Worm (Caenorhabditis elegans) whole organism, L4/young adult: ENCODE results near the gene F22F4.4.

Experiments
- W03F9.2 ChIP-seq: fragments of 150-350 bp; optimal IDR thresholded peaks from 2 replicates; lab custom pipeline; 2014; ENCODE audit warnings: missing biosample characterization, missing genetic modification characterization
- dao-5 ChIP-seq: sonication (generic microtip); optimal IDR thresholded peaks from 2 replicates; lab custom pipeline; 2016; ENCODE audit warnings: missing genotype, missing genetic modification characterization, moderate library complexity, missing compliant biosample characterization
- him-1 ChIP-seq: sonication (generic microtip); optimal IDR thresholded peaks from 2 replicates; lab custom pipeline; 2016; ENCODE audit warnings: missing genotype, missing genetic modification reagents, missing genetic modification characterization, missing compliant biosample characterization

ce11 chrX:6010573-6010972, 9.2 kb upstream of the F22F4.4 start, which contains the start of gene C09B8.3:
- TF ChIP-seq him-1 (tag; lab: Kevin White, UChicago) (no peak), dao-5 (no peak), W03F9.2 (tag; lab: Kevin White, UChicago) (no peak)
